Worm (Caenorhabditis elegans) whole organism, young adult: ENCODE results near the gene Y57G11C.8.

ENCODE experiments used
- B0261.1 ChIP-seq: sonication (generic microtip); optimal IDR thresholded peaks from 2 replicates; lab custom pipeline; 2016; ENCODE audit warnings: mild to moderate bottlenecking, missing genetic modification characterization, moderate library complexity, missing compliant biosample characterization
- D2030.7 ChIP-seq: fragments of 200-800 bp; sonication (Bioruptor generic); IDR thresholded peaks from 2 replicates; pipeline ENCODE4 v1.3.6; 2022; ENCODE audit warnings: missing genetic modification reagents, missing genetic modification characterization, missing compliant biosample characterization
- F10E7.11 ChIP-seq: sonication (generic microtip); optimal IDR thresholded peaks from 2 replicates; lab custom pipeline; 2017; ENCODE audit warnings: mild to moderate bottlenecking, missing genetic modification characterization, moderate library complexity, missing compliant biosample characterization
- F33H1.4 ChIP-seq: fragments of 200-800 bp; sonication (Bioruptor generic); IDR thresholded peaks from 2 replicates; pipeline ENCODE4 v1.3.6; 2022; ENCODE audit warnings: missing genetic modification reagents, missing genetic modification characterization, missing compliant biosample characterization
- F37B4.10 ChIP-seq: fragments of 200-800 bp; sonication (Bioruptor generic); IDR thresholded peaks from 2 replicates; pipeline ENCODE4 v1.3.6; 2022; ENCODE audit warnings: missing genetic modification characterization, missing compliant biosample characterization
- F52B5.7 ChIP-seq: sonication (generic microtip); optimal IDR thresholded peaks from 2 replicates; lab custom pipeline; 2016; ENCODE audit warnings: mild to moderate bottlenecking, missing genetic modification characterization, missing compliant biosample characterization
- K11D2.4 ChIP-seq: fragments of 200-800 bp; sonication (Bioruptor generic); IDR thresholded peaks from 2 replicates; pipeline ENCODE4 v1.3.6; 2022; ENCODE audit warnings: missing genetic modification reagents, missing genetic modification characterization, missing compliant biosample characterization
- Y53F4B.3 ChIP-seq: fragments of 200-800 bp; sonication (Bioruptor generic); IDR thresholded peaks from 2 replicates; pipeline ENCODE4 v1.3.6; 2022; ENCODE audit warnings: missing genetic modification reagents, missing genetic modification characterization, missing compliant biosample characterization
- Y79H2A.3 ChIP-seq: fragments of 200-800 bp; sonication (Bioruptor generic); conservative IDR thresholded peaks from 2 replicates; pipeline ENCODE4 v1.3.6; 2022; ENCODE audit warnings: missing genetic modification reagents, missing genetic modification characterization, missing compliant biosample characterization
- ZK185.1 ChIP-seq: sonication (generic microtip); optimal IDR thresholded peaks from 2 replicates; lab custom pipeline; 2016; ENCODE audit warnings: mild to moderate bottlenecking, missing genetic modification characterization, missing compliant biosample characterization; ENCODE audit not compliant: poor library complexity, severe bottlenecking
- akir-1 ChIP-seq: fragments of 200-800 bp; sonication (Bioruptor generic); optimal IDR thresholded peaks from 2 replicates; lab custom pipeline; 2018; ENCODE audit warnings: mild to moderate bottlenecking, missing genetic modification characterization, moderate library complexity, missing compliant biosample characterization
- ama-1 ChIP-seq, 3 experiments: fragments of 150-350 bp in 1 of 3; sonication (generic microtip) in 2 of 3; optimal IDR thresholded peaks; 2 replicates each; lab custom pipeline; 2014 to 2018; ENCODE audit warnings: missing biosample characterization in 2 of 3, missing genetic modification characterization in 2 of 3, missing genetic modification reagents in 2 of 3
- aptf-2 ChIP-seq: fragments of 200-800 bp; sonication (Bioruptor generic); conservative IDR thresholded peaks from 2 replicates; pipeline ENCODE4 v1.3.6; 2022; ENCODE audit warnings: missing genetic modification reagents, missing genetic modification characterization, missing compliant biosample characterization
- attf-5 ChIP-seq: fragments of 200-800 bp; sonication (Bioruptor generic); optimal IDR thresholded peaks from 2 replicates; lab custom pipeline; 2018; ENCODE audit warnings: mild to moderate bottlenecking, missing genetic modification characterization, missing compliant biosample characterization
- attf-6 ChIP-seq: fragments of 200-800 bp; sonication (Bioruptor generic); IDR thresholded peaks from 2 replicates; pipeline ENCODE4 v1.3.6; 2022; ENCODE audit warnings: missing genetic modification reagents, missing genetic modification characterization, missing compliant biosample characterization
- bed-1 ChIP-seq: fragments of 200-800 bp; sonication (Bioruptor generic); IDR thresholded peaks from 2 replicates; pipeline ENCODE4 v1.3.6; 2022; ENCODE audit warnings: missing genetic modification reagents, missing genetic modification characterization, missing compliant biosample characterization
- cebp-1 ChIP-seq, 2 experiments: fragments of 200-800 bp in 1 of 2; sonication (Bioruptor generic) in 1 of 2; sonication (generic microtip) in 1 of 2; IDR thresholded peaks in 1 of 2; optimal IDR thresholded peaks in 1 of 2; 2 replicates each; pipeline versions ENCODE4 v1.3.6 to Lab custom; 2017 to 2022; ENCODE audit warnings: missing compliant biosample characterization in 2 of 2, missing genetic modification characterization in 2 of 2, mild to moderate bottlenecking in 1 of 2, missing genetic modification reagents in 1 of 2, moderate library complexity in 1 of 2
- ceh-27 ChIP-seq: fragments of 200-800 bp; sonication (Bioruptor generic); optimal IDR thresholded peaks from 2 replicates; lab custom pipeline; 2018; ENCODE audit warnings: mild to moderate bottlenecking, missing genetic modification characterization, moderate library complexity, missing compliant biosample characterization
- ceh-58 ChIP-seq: fragments of 200-800 bp; sonication (Bioruptor generic); IDR thresholded peaks from 2 replicates; pipeline ENCODE4 v1.3.6; 2022; ENCODE audit warnings: missing genetic modification characterization, missing compliant biosample characterization
- ceh-79 ChIP-seq: sonication (generic microtip); optimal IDR thresholded peaks from 2 replicates; lab custom pipeline; 2017; ENCODE audit warnings: mild to moderate bottlenecking, missing genetic modification characterization, missing compliant biosample characterization
- ceh-91 ChIP-seq: fragments of 200-800 bp; sonication (Bioruptor generic); IDR thresholded peaks from 2 replicates; pipeline ENCODE4 v1.3.6; 2022; ENCODE audit warnings: missing genetic modification reagents, missing genetic modification characterization, missing compliant biosample characterization
- chd-7 ChIP-seq: sonication (generic microtip); optimal IDR thresholded peaks from 2 replicates; lab custom pipeline; 2016; ENCODE audit warnings: mild to moderate bottlenecking, missing genetic modification characterization, moderate library complexity, missing compliant biosample characterization
- dpff-1 ChIP-seq: sonication (generic microtip); optimal IDR thresholded peaks from 2 replicates; lab custom pipeline; 2017; ENCODE audit warnings: mild to moderate bottlenecking, missing genetic modification characterization, missing compliant biosample characterization
- ekl-4 ChIP-seq: fragments of 200-800 bp; sonication (Bioruptor generic); IDR thresholded peaks from 2 replicates; pipeline ENCODE4 v1.3.6; 2022; ENCODE audit warnings: missing genetic modification reagents, missing genetic modification characterization, missing compliant biosample characterization
- gei-17 ChIP-seq: fragments of 200-800 bp; sonication (Bioruptor generic); optimal IDR thresholded peaks from 2 replicates; lab custom pipeline; 2018; ENCODE audit warnings: mild to moderate bottlenecking, missing genetic modification characterization, missing compliant biosample characterization
- him-1 ChIP-seq: sonication (generic microtip); optimal IDR thresholded peaks from 2 replicates; lab custom pipeline; 2016; ENCODE audit warnings: missing genotype, missing genetic modification reagents, missing genetic modification characterization, missing compliant biosample characterization
- hmg-1.2 ChIP-seq: fragments of 200-800 bp; sonication (Bioruptor generic); IDR thresholded peaks from 2 replicates; pipeline ENCODE4 v1.3.6; 2022; ENCODE audit warnings: missing genetic modification reagents, missing genetic modification characterization, missing compliant biosample characterization
- hrde-1 ChIP-seq: sonication (generic microtip); optimal IDR thresholded peaks from 2 replicates; lab custom pipeline; 2016; ENCODE audit warnings: missing genetic modification characterization, mild to moderate bottlenecking, missing compliant biosample characterization, moderate library complexity, missing genotype, missing genetic modification reagents, borderline replicate concordance
- madf-3 ChIP-seq: fragments of 200-800 bp; sonication (Bioruptor generic); IDR thresholded peaks from 2 replicates; pipeline ENCODE4 v1.3.6; 2022; ENCODE audit warnings: missing genetic modification reagents, missing genetic modification characterization, missing compliant biosample characterization
- madf-8 ChIP-seq: fragments of 200-800 bp; sonication (Bioruptor generic); conservative IDR thresholded peaks from 2 replicates; pipeline ENCODE4 v1.3.6; 2022; ENCODE audit warnings: missing genetic modification reagents, missing genetic modification characterization, missing compliant biosample characterization
- mcd-1 ChIP-seq: fragments of 200-800 bp; sonication (Bioruptor generic); IDR thresholded peaks from 2 replicates; pipeline ENCODE4 v1.3.6; 2022; ENCODE audit warnings: missing genetic modification reagents, missing genetic modification characterization, missing compliant biosample characterization
- mxl-1 ChIP-seq: sonication (generic microtip); optimal IDR thresholded peaks from 2 replicates; lab custom pipeline; 2016; ENCODE audit warnings: missing genetic modification characterization, missing compliant biosample characterization
- nfya-1 ChIP-seq: sonication (generic microtip); optimal IDR thresholded peaks from 2 replicates; lab custom pipeline; 2017; ENCODE audit warnings: antibody characterized with exemption, missing compliant biosample characterization, missing genetic modification characterization, borderline replicate concordance; ENCODE audit not compliant: insufficient read depth
- nhr-90 ChIP-seq: sonication (generic microtip); optimal IDR thresholded peaks from 2 replicates; lab custom pipeline; 2016; ENCODE audit warnings: missing genotype, mild to moderate bottlenecking, missing genetic modification characterization, missing compliant biosample characterization
- pbrm-1 ChIP-seq: fragments of 200-800 bp; sonication (Bioruptor generic); IDR thresholded peaks from 2 replicates; pipeline ENCODE4 v1.3.6; 2022; ENCODE audit warnings: missing genetic modification reagents, missing genetic modification characterization, missing compliant biosample characterization
- rcor-1 ChIP-seq: fragments of 200-800 bp; sonication (Bioruptor generic); IDR thresholded peaks from 2 replicates; pipeline ENCODE4 v1.3.6; 2022; ENCODE audit warnings: missing genetic modification reagents, missing genetic modification characterization, missing compliant biosample characterization
- repo-1 ChIP-seq: sonication (generic microtip); optimal IDR thresholded peaks from 2 replicates; lab custom pipeline; 2017; ENCODE audit warnings: mild to moderate bottlenecking, missing genetic modification characterization, missing compliant biosample characterization
- sea-2 ChIP-seq: fragments of 200-800 bp; sonication (Bioruptor generic); IDR thresholded peaks from 2 replicates; pipeline ENCODE4 v1.3.6; 2022; ENCODE audit warnings: missing genetic modification characterization, missing compliant biosample characterization
- snpc-1.3 ChIP-seq: sonication (generic microtip); optimal IDR thresholded peaks from 2 replicates; lab custom pipeline; 2017; ENCODE audit warnings: missing genetic modification characterization, mild to moderate bottlenecking, missing compliant biosample characterization, antibody characterized with exemption, moderate library complexity, missing genotype, missing genetic modification reagents; ENCODE audit not compliant: insufficient read depth
- snpc-4 ChIP-seq, 5 experiments: fragments of 150-350 bp in 1 of 5; sonication (generic microtip) in 4 of 5; optimal IDR thresholded peaks; 2 replicates each; lab custom pipeline; 2014 to 2018; ENCODE audit warnings: missing genetic modification characterization in 5 of 5, missing biosample characterization in 3 of 5, antibody characterized with exemption in 2 of 5, mild to moderate bottlenecking in 2 of 5, missing compliant biosample characterization in 2 of 5, missing genotype in 2 of 5, moderate library complexity in 2 of 5, missing genetic modification reagents in 1 of 5
- sptf-2 ChIP-seq: fragments of 200-800 bp; sonication (Bioruptor generic); optimal IDR thresholded peaks from 2 replicates; lab custom pipeline; 2018; ENCODE audit warnings: mild to moderate bottlenecking, missing genetic modification characterization, missing compliant biosample characterization
- tbp1 ChIP-seq: fragments of 200-800 bp; sonication (Bioruptor generic); optimal IDR thresholded peaks from 2 replicates; lab custom pipeline; 2018; ENCODE audit warnings: mild to moderate bottlenecking, missing genetic modification characterization, missing compliant biosample characterization
- tbx-9 ChIP-seq: sonication (generic microtip); optimal IDR thresholded peaks from 2 replicates; lab custom pipeline; 2016; ENCODE audit warnings: borderline replicate concordance, missing genetic modification characterization, inconsistent platforms, missing compliant biosample characterization
- unc-130 ChIP-seq: sonication (generic microtip); optimal IDR thresholded peaks from 2 replicates; lab custom pipeline; 2016; ENCODE audit warnings: missing genetic modification reagents, missing genetic modification characterization, missing compliant biosample characterization
- zim-3 ChIP-seq: sonication (generic microtip); optimal IDR thresholded peaks from 2 replicates; lab custom pipeline; 2017; ENCODE audit warnings: mild to moderate bottlenecking, missing genetic modification characterization, moderate library complexity, missing compliant biosample characterization
- ztf-3 ChIP-seq: fragments of 200-800 bp; sonication (Bioruptor generic); optimal IDR thresholded peaks from 2 replicates; lab custom pipeline; 2018; ENCODE audit warnings: mild to moderate bottlenecking, missing genetic modification characterization, missing compliant biosample characterization

Gene Y57G11C.8

ce11 chrIV:14824878-14825352, 43.3 kb downstream of the Y57G11C.8 start, which contains the start of gene sec-61.A:
TSS of gene sec-61.A (minus strand) at chrIV:14825264.
- peak; percentile 74 for TF ChIP-seq attf-5 (GFP tag; lab: Kevin White, UChicago)
- no peak for TF ChIP-seq akir-1
- no peak for TF ChIP-seq Y53F4B.3 (GFP tag; lab: Robert Waterston, UW)
- no peak for TF ChIP-seq dpff-1
- peak; percentile 95 for TF ChIP-seq F33H1.4 (GFP tag; lab: Robert Waterston, UW)
- TF ChIP-seq sea-2 (GFP tag; lab: Robert Waterston, UW), result no peak
- no peak for TF ChIP-seq madf-3 (GFP tag; lab: Robert Waterston, UW)
- TF ChIP-seq ceh-27, result peak; percentile 52
- TF ChIP-seq hmg-1.2 (GFP tag; lab: Robert Waterston, UW), result peak; percentile 50
- TF ChIP-seq ZK185.1 (tag; lab: Kevin White, UChicago), result no peak
- no peak for TF ChIP-seq K11D2.4 (GFP tag; lab: Robert Waterston, UW)
- TF ChIP-seq snpc-4 (GFP tag; optimal IDR thresholded peaks at IDR 0.05; lab: Kevin White, UChicago), result peak; percentile 89
- TF ChIP-seq snpc-4 (tag; optimal IDR thresholded peaks at IDR 0.05; lab: Kevin White, UChicago), result peak; percentile 65 to 95 (median 86)
- no peak for TF ChIP-seq unc-130
- no peak for TF ChIP-seq zim-3
- peak; percentile 72; the same call in 1 of the 2 replicates for TF ChIP-seq ekl-4 (GFP tag; lab: Robert Waterston, UW)
- peak; percentile 65 for TF ChIP-seq pbrm-1 (GFP tag; lab: Robert Waterston, UW)
- TF ChIP-seq ama-1 (optimal IDR thresholded peaks at IDR 0.05; lab: Kevin White, UChicago), result no peak
- TF ChIP-seq ama-1 (GFP tag; optimal IDR thresholded peaks at IDR 0.05; lab: Kevin White, UChicago), result no peak
- TF ChIP-seq attf-6 (GFP tag; lab: Robert Waterston, UW), result peak; percentile 89
- TF ChIP-seq ceh-91, result peak; percentile 60
- no peak for TF ChIP-seq F37B4.10 (GFP tag; lab: Robert Waterston, UW)
- peak; percentile 70 for TF ChIP-seq tbp1 (GFP tag; lab: Kevin White, UChicago)
- no peak for TF ChIP-seq cebp-1 (GFP tag; IDR thresholded peaks at IDR 0.05; lab: Robert Waterston, UW)
- peak; percentile 66 for TF ChIP-seq cebp-1 (tag; optimal IDR thresholded peaks at IDR 0.05; lab: Kevin White, UChicago)
- TF ChIP-seq gei-17 (GFP tag; lab: Kevin White, UChicago), result no peak
- TF ChIP-seq madf-8 (GFP tag; lab: Robert Waterston, UW), result no peak
- TF ChIP-seq sptf-2 (GFP tag; lab: Kevin White, UChicago), result no peak
- TF ChIP-seq chd-7 (tag; lab: Kevin White, UChicago), result no peak
- no peak for TF ChIP-seq mxl-1 (tag; lab: Kevin White, UChicago)
- TF ChIP-seq rcor-1, result peak; percentile 13; the same call in 1 of the 2 replicates
- TF ChIP-seq bed-1 (GFP tag; lab: Robert Waterston, UW), result no peak
- no peak for TF ChIP-seq B0261.1
- no peak for TF ChIP-seq hrde-1 (tag; lab: Kevin White, UChicago)
- TF ChIP-seq nhr-90 (tag; lab: Kevin White, UChicago), result peak; percentile 55
- TF ChIP-seq Y79H2A.3 (GFP tag; lab: Robert Waterston, UW), result no peak
- TF ChIP-seq mcd-1, result peak; percentile 72
- peak; percentile 0 for TF ChIP-seq him-1 (tag; lab: Kevin White, UChicago)
- no peak for TF ChIP-seq F52B5.7 (tag; lab: Kevin White, UChicago)
- no peak for TF ChIP-seq aptf-2 (GFP tag; lab: Robert Waterston, UW)
- no peak for TF ChIP-seq tbx-9 (tag; lab: Kevin White, UChicago)
- no peak for TF ChIP-seq nfya-1
- TF ChIP-seq ceh-58 (GFP tag; lab: Robert Waterston, UW), result no peak
- TF ChIP-seq ceh-79 (tag; lab: Kevin White, UChicago), result no peak
- peak; percentile 84 for TF ChIP-seq snpc-1.3
- TF ChIP-seq repo-1 (tag; lab: Kevin White, UChicago), result peak; percentile 43
- no peak; the same call in 1 of the 2 replicates for TF ChIP-seq D2030.7 (GFP tag; lab: Robert Waterston, UW)
- no peak for TF ChIP-seq F10E7.11
- TF ChIP-seq ztf-3 (GFP tag; lab: Kevin White, UChicago), result no peak
